Worm (Caenorhabditis elegans) whole organism, late embryonic: ENCODE measurements around the gene sulp-3.

Experiments used
- K09A11.1 ChIP-seq: sonication (generic microtip); optimal IDR thresholded peaks from 2 replicates; lab custom pipeline; 2017; ENCODE audit warnings: antibody characterized with exemption, mild to moderate bottlenecking, missing genetic modification characterization, missing compliant biosample characterization; ENCODE audit not compliant: insufficient read depth
- ceh-14 ChIP-seq: sonication (generic microtip); optimal IDR thresholded peaks from 2 replicates; lab custom pipeline; 2016; ENCODE audit warnings: missing genotype, missing genetic modification characterization, missing compliant biosample characterization
- ceh-6 ChIP-seq: fragments of 200-800 bp; sonication (Bioruptor generic); optimal IDR thresholded peaks from 2 replicates; lab custom pipeline; 2018; ENCODE audit warnings: mild to moderate bottlenecking, missing genetic modification characterization, missing compliant biosample characterization
- ceh-9 ChIP-seq: sonication (generic microtip); optimal IDR thresholded peaks from 2 replicates; lab custom pipeline; 2016; ENCODE audit warnings: mild to moderate bottlenecking, missing genetic modification characterization, inconsistent platforms, missing compliant biosample characterization
- dve-1 ChIP-seq: sonication (generic microtip); optimal IDR thresholded peaks from 2 replicates; lab custom pipeline; 2017; ENCODE audit warnings: antibody characterized with exemption, mild to moderate bottlenecking, missing genetic modification characterization, missing compliant biosample characterization
- elt-2 ChIP-seq: sonication (generic microtip); optimal IDR thresholded peaks from 2 replicates; lab custom pipeline; 2016; ENCODE audit warnings: missing genetic modification reagents, missing genetic modification characterization, missing compliant biosample characterization
- ets-4 ChIP-seq: sonication (generic microtip); optimal IDR thresholded peaks from 2 replicates; lab custom pipeline; 2016; ENCODE audit warnings: missing genetic modification characterization, missing compliant biosample characterization
- hlh-15 ChIP-seq: sonication (generic microtip); optimal IDR thresholded peaks from 2 replicates; lab custom pipeline; 2016; ENCODE audit warnings: missing genetic modification characterization, missing compliant biosample characterization
- hlh-30 ChIP-seq: sonication (generic microtip); optimal IDR thresholded peaks from 2 replicates; lab custom pipeline; 2017; ENCODE audit warnings: antibody characterized with exemption, missing genetic modification characterization, missing compliant biosample characterization; ENCODE audit not compliant: insufficient read depth
- lim-6 ChIP-seq: sonication (generic microtip); optimal IDR thresholded peaks from 2 replicates; lab custom pipeline; 2016; ENCODE audit warnings: missing genetic modification characterization, missing compliant biosample characterization
- madf-2 ChIP-seq: sonication (generic microtip); optimal IDR thresholded peaks from 2 replicates; lab custom pipeline; 2017; ENCODE audit warnings: missing genetic modification characterization, missing compliant biosample characterization
- mec-3 ChIP-seq: sonication (generic microtip); optimal IDR thresholded peaks from 2 replicates; lab custom pipeline; 2016; ENCODE audit warnings: borderline replicate concordance, missing genetic modification characterization, missing compliant biosample characterization
- nfya-1 ChIP-seq: sonication (generic microtip); optimal IDR thresholded peaks from 2 replicates; lab custom pipeline; 2017; ENCODE audit warnings: missing genetic modification characterization, mild to moderate bottlenecking, missing compliant biosample characterization, antibody characterized with exemption, moderate library complexity
- ref-2 ChIP-seq: sonication (generic microtip); optimal IDR thresholded peaks from 2 replicates; lab custom pipeline; 2016; ENCODE audit warnings: missing genetic modification characterization, missing compliant biosample characterization
- sdc-2 ChIP-seq: sonication (generic microtip); optimal IDR thresholded peaks from 2 replicates; lab custom pipeline; 2016; ENCODE audit warnings: missing genotype, missing genetic modification characterization, missing compliant biosample characterization

Gene sulp-3

ce11 chrX:8354284-8354784 lies 53.8 kb downstream of the sulp-3 start:
- no peak for TF ChIP-seq mec-3 (tag; lab: Kevin White, UChicago)
- no peak for TF ChIP-seq ref-2 (tag; lab: Kevin White, UChicago)
- TF ChIP-seq ceh-14: no peak
- TF ChIP-seq K09A11.1 (tag; lab: Kevin White, UChicago): no peak
- TF ChIP-seq sdc-2 (tag; lab: Kevin White, UChicago): no peak
- no peak for TF ChIP-seq hlh-30 (tag; lab: Kevin White, UChicago)
- no peak for TF ChIP-seq ceh-6
- TF ChIP-seq dve-1: no peak
- TF ChIP-seq hlh-15: no peak
- no peak for TF ChIP-seq madf-2
- TF ChIP-seq lim-6 (tag; lab: Kevin White, UChicago): no peak
- TF ChIP-seq ets-4 (tag; lab: Kevin White, UChicago): no peak
- no peak for TF ChIP-seq ceh-9 (tag; lab: Kevin White, UChicago)
- no peak for TF ChIP-seq nfya-1 (tag; lab: Kevin White, UChicago)
- no peak for TF ChIP-seq elt-2 (tag; lab: Kevin White, UChicago)
